Fruit fly (Drosophila melanogaster) whole organism, wandering third instar larva: ENCODE data around the gene MEP-1.

Experiments
- Abd-B ChIP-seq: fragments of >200 bp; optimal IDR thresholded peaks from 2 replicates; lab custom pipeline; 2017; ENCODE audit warnings: missing biosample characterization, missing genetic modification characterization
- CG32264 ChIP-seq: fragments of 200-800 bp; sonication (Bioruptor generic); optimal IDR thresholded peaks from 2 replicates; lab custom pipeline; 2016; ENCODE audit warnings: missing biosample characterization, missing genetic modification characterization
- CG9705 ChIP-seq: fragments of 200-800 bp; sonication (Bioruptor generic); optimal IDR thresholded peaks from 2 replicates; lab custom pipeline; 2018; ENCODE audit warnings: missing biosample characterization, mild to moderate bottlenecking, missing genetic modification characterization
- CrebA ChIP-seq: fragments of 200-800 bp; sonication (Bioruptor generic); optimal IDR thresholded peaks from 2 replicates; lab custom pipeline; 2016; ENCODE audit warnings: missing biosample characterization, mild to moderate bottlenecking, missing genetic modification characterization, borderline replicate concordance
- Dfd ChIP-seq: fragments of >200 bp; optimal IDR thresholded peaks from 2 replicates; lab custom pipeline; 2017; ENCODE audit warnings: missing biosample characterization, missing genetic modification characterization
- Dif ChIP-seq: fragments of 200-275, 200-300 bp; sonication (Bioruptor generic); optimal IDR thresholded peaks from 2 replicates; lab custom pipeline; 2018; ENCODE audit warnings: missing biosample characterization, missing genetic modification characterization; ENCODE audit not compliant: partially characterized antibody
- GATAd ChIP-seq: sonication (Bioruptor generic); optimal IDR thresholded peaks from 2 replicates; lab custom pipeline; 2016; ENCODE audit warnings: missing biosample characterization, missing genetic modification characterization
- HLH106 ChIP-seq: fragments of 200-800 bp; optimal IDR thresholded peaks from 3 replicates; lab custom pipeline; 2019; ENCODE audit warnings: missing biosample characterization, mild to moderate bottlenecking, missing genetic modification characterization, moderate library complexity
- Hnf4 ChIP-seq: fragments of 200-800 bp; sonication (Bioruptor generic); optimal IDR thresholded peaks from 2 replicates; lab custom pipeline; 2016; ENCODE audit warnings: missing biosample characterization, mild to moderate bottlenecking, missing genetic modification characterization
- Hr78 ChIP-seq: fragments of >200 bp; optimal IDR thresholded peaks from 2 replicates; lab custom pipeline; 2017; ENCODE audit warnings: missing biosample characterization, missing genetic modification characterization
- Hr83 ChIP-seq: fragments of 200-300 bp; sonication (Bioruptor generic); optimal IDR thresholded peaks from 2 replicates; lab custom pipeline; 2016; ENCODE audit warnings: missing biosample characterization, mild to moderate bottlenecking, missing genetic modification characterization, moderate library complexity; ENCODE audit not compliant: poor library complexity, severe bottlenecking
- Jra ChIP-seq: sonication (Bioruptor generic); optimal IDR thresholded peaks from 2 replicates; lab custom pipeline; 2016; ENCODE audit warnings: missing biosample characterization, missing genetic modification characterization
- Mio ChIP-seq: sonication (Bioruptor generic); optimal IDR thresholded peaks from 2 replicates; lab custom pipeline; 2016; ENCODE audit warnings: missing biosample characterization, missing genetic modification characterization
- Myc ChIP-seq: fragments of >200 bp; optimal IDR thresholded peaks from 2 replicates; lab custom pipeline; 2017
- N ChIP-seq: fragments of >200 bp; optimal IDR thresholded peaks from 2 replicates; lab custom pipeline; 2018; ENCODE audit warnings: missing biosample characterization, missing external identifiers, missing genetic modification characterization
- OdsH ChIP-seq: fragments of 200-800 bp; sonication (Bioruptor generic); optimal IDR thresholded peaks from 2 replicates; lab custom pipeline; 2016; ENCODE audit warnings: missing biosample characterization, mild to moderate bottlenecking, missing genetic modification characterization
- Rel ChIP-seq, 2 experiments: fragments of 200-800 bp; sonication (Bioruptor generic) in 1 of 2; optimal IDR thresholded peaks; 2 replicates in 1 of 2; 3 replicates in 1 of 2; lab custom pipeline; 2016 to 2019; ENCODE audit warnings: mild to moderate bottlenecking in 2 of 2, missing biosample characterization in 2 of 2, missing genetic modification characterization in 2 of 2, moderate library complexity in 1 of 2
- Sp1 ChIP-seq: fragments of 200-800 bp; sonication (Bioruptor generic); optimal IDR thresholded peaks from 3 replicates; lab custom pipeline; 2019; ENCODE audit warnings: missing biosample characterization, mild to moderate bottlenecking, missing genetic modification characterization, moderate library complexity
- Vsx2 ChIP-seq: fragments of 200-300, 225-300 bp; sonication (Bioruptor generic); optimal IDR thresholded peaks from 2 replicates; lab custom pipeline; 2018; ENCODE audit warnings: missing biosample characterization, missing genetic modification characterization; ENCODE audit not compliant: partially characterized antibody
- br ChIP-seq: fragments of 200-800 bp; sonication (Bioruptor generic); optimal IDR thresholded peaks from 2 replicates; lab custom pipeline; 2016; ENCODE audit warnings: missing biosample characterization, missing genetic modification characterization
- brk ChIP-seq: fragments of 200-800 bp; sonication (Bioruptor generic); optimal IDR thresholded peaks from 2 replicates; lab custom pipeline; 2016; ENCODE audit warnings: missing biosample characterization, mild to moderate bottlenecking, missing genetic modification characterization
- dl ChIP-seq, 2 experiments: fragments of 175-275, 200-275 bp in 1 of 2; fragments of 200-275 bp in 1 of 2; sonication (Bioruptor generic); optimal IDR thresholded peaks; lab custom pipeline; 2018; ENCODE audit warnings: mild to moderate bottlenecking in 2 of 2, missing biosample characterization in 2 of 2, missing genetic modification characterization in 2 of 2, moderate library complexity in 2 of 2; ENCODE audit not compliant: partially characterized antibody in 2 of 2, insufficient read depth in 1 of 2
- dmrt93B ChIP-seq: fragments of 200-800 bp; sonication (Bioruptor generic); optimal IDR thresholded peaks from 2 replicates; lab custom pipeline; 2018; ENCODE audit warnings: missing biosample characterization, mild to moderate bottlenecking, missing genetic modification characterization
- dsf ChIP-seq: sonication (Bioruptor generic); optimal IDR thresholded peaks from 2 replicates; lab custom pipeline; 2016; ENCODE audit warnings: missing biosample characterization, missing genetic modification characterization, borderline replicate concordance
- ey ChIP-seq: fragments of 200-800 bp; sonication (Bioruptor generic); optimal IDR thresholded peaks from 2 replicates; lab custom pipeline; 2016; ENCODE audit warnings: missing biosample characterization, missing genetic modification characterization
- foxo ChIP-seq, 2 experiments: fragments of 200-800 bp; sonication (Bioruptor generic); optimal IDR thresholded peaks; 2 replicates in 1 of 2; 3 replicates in 1 of 2; lab custom pipeline; 2016 to 2017; ENCODE audit warnings: missing biosample characterization in 2 of 2, missing genetic modification characterization in 2 of 2
- fru ChIP-seq: fragments of 200-800 bp; sonication (Bioruptor generic); optimal IDR thresholded peaks from 3 replicates; lab custom pipeline; 2016; ENCODE audit warnings: missing biosample characterization, mild to moderate bottlenecking, missing genetic modification characterization
- h ChIP-seq: fragments of 200-800 bp; sonication (Bioruptor generic); optimal IDR thresholded peaks from 3 replicates; lab custom pipeline; 2016; ENCODE audit warnings: missing biosample characterization, mild to moderate bottlenecking, missing genetic modification characterization
- jim ChIP-seq: fragments of 175-275, 200-325 bp; sonication (Bioruptor generic); optimal IDR thresholded peaks from 2 replicates; lab custom pipeline; 2016; ENCODE audit warnings: missing biosample characterization, mild to moderate bottlenecking, missing genetic modification characterization
- lola ChIP-seq: fragments of >200 bp; optimal IDR thresholded peaks from 2 replicates; lab custom pipeline; 2017; ENCODE audit warnings: missing biosample characterization, missing genetic modification characterization
- pan ChIP-seq: fragments of >200 bp; optimal IDR thresholded peaks from 2 replicates; lab custom pipeline; 2017
- psq ChIP-seq: fragments of 200-800 bp; sonication (Bioruptor generic); optimal IDR thresholded peaks from 3 replicates; lab custom pipeline; 2017; ENCODE audit warnings: missing biosample characterization, mild to moderate bottlenecking, missing genetic modification characterization, moderate library complexity
- rgr ChIP-seq: fragments of 200-800 bp; sonication (Bioruptor generic); optimal IDR thresholded peaks from 3 replicates; lab custom pipeline; 2016; ENCODE audit warnings: missing biosample characterization, mild to moderate bottlenecking, missing genetic modification characterization
- sage ChIP-seq: fragments of 200-800 bp; sonication (Bioruptor generic); optimal IDR thresholded peaks from 2 replicates; lab custom pipeline; 2016; ENCODE audit warnings: missing biosample characterization, mild to moderate bottlenecking, missing genetic modification characterization
- sv ChIP-seq: fragments of 200-800 bp; sonication (Bioruptor generic); optimal IDR thresholded peaks from 3 replicates; lab custom pipeline; 2016; ENCODE audit warnings: missing biosample characterization, missing genetic modification characterization
- tai ChIP-seq: sonication (Bioruptor generic); optimal IDR thresholded peaks from 2 replicates; lab custom pipeline; 2016; ENCODE audit warnings: missing biosample characterization, missing genetic modification characterization
- usp ChIP-seq: fragments of >200 bp; optimal IDR thresholded peaks from 2 replicates; lab custom pipeline; 2017; ENCODE audit warnings: missing biosample characterization, missing genetic modification characterization
- woc ChIP-seq: sonication (Bioruptor generic); optimal IDR thresholded peaks from 2 replicates; lab custom pipeline; 2016; ENCODE audit warnings: missing biosample characterization, mild to moderate bottlenecking, missing genetic modification characterization

MEP-1 gene

DNA sequence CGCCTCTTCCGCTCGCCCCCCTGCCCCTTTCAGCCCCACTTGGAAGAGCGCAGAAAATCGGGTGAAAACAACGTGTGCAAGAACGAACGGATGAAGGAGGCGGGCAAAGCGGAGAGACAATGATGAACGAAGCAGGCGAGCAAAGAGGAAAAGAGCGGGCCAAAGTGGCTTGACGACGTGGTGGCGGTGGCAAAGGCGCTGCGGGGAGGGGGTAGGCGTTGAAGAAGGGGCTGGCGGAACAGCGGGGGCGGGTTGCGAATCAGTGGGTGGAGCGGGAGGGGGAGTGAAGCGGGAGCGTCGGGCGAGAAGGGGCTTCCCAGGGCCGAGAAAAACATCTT lies 1.2 kb downstream of the MEP-1 start (continued):
- no peak for TF ChIP-seq HLH106 (tag; lab: Kevin White, UChicago)
- TF ChIP-seq CG32264 (GFP tag; lab: Kevin White, UChicago), result no peak
- no peak for TF ChIP-seq Jra (GFP tag; lab: Kevin White, UChicago)
- peak in 1 of 2 experiments; percentile 19 for TF ChIP-seq dl (GFP tag; optimal IDR thresholded peaks at IDR 0.05; lab: Kevin White, UChicago; ENCODE audit: insufficient read depth in 1 of 2, partially characterized antibody in 2 of 2)

DNA sequence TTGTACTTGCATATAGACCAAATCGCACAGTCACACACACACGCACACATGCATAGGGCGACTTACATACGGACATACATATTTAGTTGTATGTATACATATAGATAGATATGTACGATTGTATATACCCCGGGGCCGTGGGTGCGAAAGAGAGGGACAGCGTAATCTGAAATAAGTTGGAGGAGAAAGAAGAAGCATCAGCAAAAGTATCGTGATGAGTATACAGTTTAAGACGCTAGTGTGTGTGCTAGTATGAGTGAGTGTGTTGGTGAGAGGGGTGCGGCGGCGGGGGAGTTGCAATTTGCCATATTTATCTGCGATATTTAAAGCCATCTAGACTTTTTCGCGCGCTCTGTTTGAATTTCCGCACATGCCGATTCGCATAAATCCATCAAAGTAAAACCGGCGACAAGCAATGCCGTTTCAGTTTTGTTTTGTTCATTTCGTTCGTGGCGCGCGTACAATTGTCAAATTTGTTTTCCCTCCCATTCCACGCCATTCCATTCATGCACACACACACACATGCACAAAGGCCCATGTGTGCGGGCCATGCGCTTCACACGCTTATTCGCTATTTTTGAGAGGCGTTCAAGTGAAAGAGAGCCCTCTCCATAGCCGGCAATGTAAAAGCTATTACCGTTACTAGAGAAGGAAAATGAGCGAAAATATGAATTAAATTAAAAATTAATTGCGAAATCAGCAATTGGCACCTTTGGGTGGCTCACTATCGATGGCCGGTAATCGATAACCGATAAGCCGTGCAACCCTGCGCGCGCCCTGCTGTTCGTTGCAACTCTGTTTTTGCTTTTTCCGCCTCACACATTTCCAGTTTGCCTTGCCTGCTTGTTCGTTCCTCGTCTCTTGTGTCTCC lies 3.6 kb downstream of the MEP-1 start:
- TF ChIP-seq Hr83 (GFP tag; lab: Kevin White, UChicago), result peak; percentile 78
- peak; percentile 80 for TF ChIP-seq fru (GFP tag; lab: Kevin White, UChicago)
- TF ChIP-seq CrebA (GFP tag; lab: Kevin White, UChicago), result no peak
- peak; percentile 66 to 74 for TF ChIP-seq foxo (GFP tag; optimal IDR thresholded peaks at IDR 0.05; lab: Kevin White, UChicago)
- TF ChIP-seq Abd-B, result no peak
- TF ChIP-seq Vsx2 (GFP tag; lab: Kevin White, UChicago), result no peak
- peak; percentile 85 for TF ChIP-seq Sp1
- TF ChIP-seq Myc (lab: Kevin White, UChicago), result peak; percentile 62
- no peak for TF ChIP-seq Dfd (GFP tag; lab: Kevin White, UChicago)
- TF ChIP-seq Rel (GFP tag; optimal IDR thresholded peaks at IDR 0.05; lab: Kevin White, UChicago), result peak; percentile 68
- peak; percentile 11 for TF ChIP-seq Rel (tag; optimal IDR thresholded peaks at IDR 0.05; lab: Kevin White, UChicago)
- TF ChIP-seq Jra (GFP tag; lab: Kevin White, UChicago), result peak; percentile 26
- no peak for TF ChIP-seq usp (GFP tag; lab: Kevin White, UChicago)
- peak; percentile 99 for TF ChIP-seq psq (GFP tag; lab: Kevin White, UChicago)
- peak; percentile 93 for TF ChIP-seq rgr (GFP tag; lab: Kevin White, UChicago)
- peak; percentile 38 for TF ChIP-seq N (GFP tag; lab: Kevin White, UChicago)
- TF ChIP-seq GATAd, result no peak
- no peak for TF ChIP-seq dl (GFP tag; optimal IDR thresholded peaks at IDR 0.05; lab: Kevin White, UChicago; ENCODE audit: insufficient read depth in 1 of 2, partially characterized antibody in 2 of 2)
- TF ChIP-seq lola (GFP tag; lab: Kevin White, UChicago), result no peak
- peak; percentile 89 for TF ChIP-seq br (GFP tag; lab: Kevin White, UChicago)
- TF ChIP-seq Hr78 (GFP tag; lab: Kevin White, UChicago), result no peak
- peak; percentile 72 for TF ChIP-seq Dif (GFP tag; lab: Kevin White, UChicago)
- peak; percentile 75 for TF ChIP-seq OdsH (GFP tag; lab: Kevin White, UChicago)
- peak; percentile 44 for TF ChIP-seq woc (GFP tag; lab: Kevin White, UChicago)
- peak; percentile 76 for TF ChIP-seq Hnf4 (GFP tag; lab: Kevin White, UChicago)
- peak; percentile 64 for TF ChIP-seq ey
- TF ChIP-seq HLH106 (tag; lab: Kevin White, UChicago), result peak; percentile 72
- TF ChIP-seq CG9705 (GFP tag; lab: Kevin White, UChicago), result peak; percentile 86
- peak; percentile 35 for TF ChIP-seq sage
- TF ChIP-seq Mio (GFP tag; lab: Kevin White, UChicago), result peak; percentile 16
- TF ChIP-seq dmrt93B (GFP tag; lab: Kevin White, UChicago), result peak; percentile 83
- no peak for TF ChIP-seq dsf (GFP tag; lab: Kevin White, UChicago)
- no peak for TF ChIP-seq tai
- TF ChIP-seq sv (GFP tag; lab: Kevin White, UChicago), result peak; percentile 75
- TF ChIP-seq jim, result no peak
- TF ChIP-seq brk (GFP tag; lab: Kevin White, UChicago), result peak; percentile 40
- TF ChIP-seq h (GFP tag; lab: Kevin White, UChicago), result peak; percentile 88
- TF ChIP-seq CG32264 (GFP tag; lab: Kevin White, UChicago), result peak; percentile 45
- TF ChIP-seq pan, result no peak
- TF ChIP-seq, all 38 proteins: peak for 25
